Worm (Caenorhabditis elegans) whole organism, late embryonic: ENCODE data around the gene C15F1.2.

Source experiments
- C08G9.2 ChIP-seq: sonication (generic microtip); optimal IDR thresholded peaks from 2 replicates; lab custom pipeline; 2016; ENCODE audit warnings: mild to moderate bottlenecking, missing genetic modification characterization, moderate library complexity, missing compliant biosample characterization
- C38D4.7 ChIP-seq: fragments of 200-800 bp; sonication (Bioruptor generic); optimal IDR thresholded peaks from 2 replicates; lab custom pipeline; 2018; ENCODE audit warnings: mild to moderate bottlenecking, missing genetic modification characterization, moderate library complexity, missing compliant biosample characterization
- F13H6.1 ChIP-seq: sonication (generic microtip); optimal IDR thresholded peaks from 2 replicates; lab custom pipeline; 2016; ENCODE audit warnings: missing genetic modification characterization, missing compliant biosample characterization
- K02D7.2 ChIP-seq: sonication (generic microtip); optimal IDR thresholded peaks from 2 replicates; lab custom pipeline; 2017; ENCODE audit warnings: mild to moderate bottlenecking, missing genetic modification characterization, missing compliant biosample characterization
- K09A11.1 ChIP-seq: sonication (generic microtip); optimal IDR thresholded peaks from 2 replicates; lab custom pipeline; 2017; ENCODE audit warnings: antibody characterized with exemption, mild to moderate bottlenecking, missing genetic modification characterization, missing compliant biosample characterization; ENCODE audit not compliant: insufficient read depth
- Y22D7AL.16 ChIP-seq: sonication (generic microtip); optimal IDR thresholded peaks from 2 replicates; lab custom pipeline; 2016; ENCODE audit warnings: missing genetic modification characterization, missing compliant biosample characterization
- ahr-1 ChIP-seq: sonication (generic microtip); optimal IDR thresholded peaks from 2 replicates; lab custom pipeline; 2016; ENCODE audit warnings: missing genetic modification characterization, missing compliant biosample characterization
- ama-1 ChIP-seq: fragments of 150-350 bp; optimal IDR thresholded peaks from 2 replicates; lab custom pipeline; 2014
- ceh-14 ChIP-seq: sonication (generic microtip); optimal IDR thresholded peaks from 2 replicates; lab custom pipeline; 2016; ENCODE audit warnings: missing genotype, missing genetic modification characterization, missing compliant biosample characterization
- ceh-18 ChIP-seq: sonication (generic microtip); optimal IDR thresholded peaks from 2 replicates; lab custom pipeline; 2016; ENCODE audit warnings: missing genetic modification characterization, missing compliant biosample characterization
- ceh-19 ChIP-seq: fragments of 200-800 bp; sonication (Bioruptor generic); optimal IDR thresholded peaks from 2 replicates; lab custom pipeline; 2018; ENCODE audit warnings: mild to moderate bottlenecking, missing genetic modification characterization, missing compliant biosample characterization
- ceh-2 ChIP-seq: sonication (generic microtip); optimal IDR thresholded peaks from 2 replicates; lab custom pipeline; 2016; ENCODE audit warnings: missing genotype, missing genetic modification characterization, missing compliant biosample characterization
- ceh-24 ChIP-seq: sonication (generic microtip); optimal IDR thresholded peaks from 2 replicates; lab custom pipeline; 2016; ENCODE audit warnings: mild to moderate bottlenecking, missing genetic modification characterization, missing compliant biosample characterization
- ceh-30 ChIP-seq: fragments of 150-350 bp; optimal IDR thresholded peaks from 2 replicates; lab custom pipeline; 2014; ENCODE audit warnings: missing biosample characterization, missing genetic modification characterization
- ceh-31 ChIP-seq: sonication (generic microtip); optimal IDR thresholded peaks from 2 replicates; lab custom pipeline; 2016; ENCODE audit warnings: missing genetic modification characterization, missing compliant biosample characterization
- ceh-45 ChIP-seq: fragments of 200-800 bp; sonication (Bioruptor generic); IDR thresholded peaks from 2 replicates; pipeline ENCODE4 v1.3.6; 2022; ENCODE audit warnings: missing genetic modification reagents, missing genetic modification characterization, missing compliant biosample characterization
- ceh-48 ChIP-seq: sonication (generic microtip); optimal IDR thresholded peaks from 2 replicates; lab custom pipeline; 2016; ENCODE audit warnings: missing genetic modification characterization, inconsistent platforms, missing compliant biosample characterization
- ceh-9 ChIP-seq: sonication (generic microtip); optimal IDR thresholded peaks from 2 replicates; lab custom pipeline; 2016; ENCODE audit warnings: mild to moderate bottlenecking, missing genetic modification characterization, inconsistent platforms, missing compliant biosample characterization
- che-1 ChIP-seq: sonication (generic microtip); optimal IDR thresholded peaks from 2 replicates; lab custom pipeline; 2016; ENCODE audit warnings: mild to moderate bottlenecking, missing genetic modification characterization, missing compliant biosample characterization
- dmd-4 ChIP-seq: sonication (generic microtip); optimal IDR thresholded peaks from 2 replicates; lab custom pipeline; 2016; ENCODE audit warnings: borderline replicate concordance, missing genetic modification characterization, missing compliant biosample characterization
- dve-1 ChIP-seq: sonication (generic microtip); optimal IDR thresholded peaks from 2 replicates; lab custom pipeline; 2017; ENCODE audit warnings: antibody characterized with exemption, mild to moderate bottlenecking, missing genetic modification characterization, missing compliant biosample characterization
- elt-2 ChIP-seq: sonication (generic microtip); optimal IDR thresholded peaks from 2 replicates; lab custom pipeline; 2016; ENCODE audit warnings: missing genetic modification reagents, missing genetic modification characterization, missing compliant biosample characterization
- elt-4 ChIP-seq: sonication (generic microtip); optimal IDR thresholded peaks from 2 replicates; lab custom pipeline; 2016; ENCODE audit warnings: missing genetic modification characterization, missing compliant biosample characterization
- ets-4 ChIP-seq: sonication (generic microtip); optimal IDR thresholded peaks from 2 replicates; lab custom pipeline; 2016; ENCODE audit warnings: missing genetic modification characterization, missing compliant biosample characterization
- eyg-1 ChIP-seq: sonication (generic microtip); optimal IDR thresholded peaks from 2 replicates; lab custom pipeline; 2016; ENCODE audit warnings: missing genotype, missing genetic modification characterization, missing compliant biosample characterization
- fax-1 ChIP-seq: sonication (generic microtip); optimal IDR thresholded peaks from 2 replicates; lab custom pipeline; 2016; ENCODE audit warnings: missing genotype, missing genetic modification characterization, missing compliant biosample characterization
- fkh-10 ChIP-seq: fragments of 150-350 bp; optimal IDR thresholded peaks from 2 replicates; lab custom pipeline; 2014; ENCODE audit warnings: missing biosample characterization, missing genetic modification reagents, missing genetic modification characterization
- fkh-6 ChIP-seq: sonication (generic microtip); optimal IDR thresholded peaks from 2 replicates; lab custom pipeline; 2016; ENCODE audit warnings: missing genetic modification characterization, missing compliant biosample characterization
- hlh-13 ChIP-seq: fragments of 200-800 bp; sonication (Bioruptor generic); optimal IDR thresholded peaks from 2 replicates; lab custom pipeline; 2018; ENCODE audit warnings: mild to moderate bottlenecking, missing genetic modification characterization, missing compliant biosample characterization
- hlh-15 ChIP-seq: sonication (generic microtip); optimal IDR thresholded peaks from 2 replicates; lab custom pipeline; 2016; ENCODE audit warnings: missing genetic modification characterization, missing compliant biosample characterization
- hlh-6 ChIP-seq: sonication (generic microtip); optimal IDR thresholded peaks from 2 replicates; lab custom pipeline; 2016; ENCODE audit warnings: missing genotype, missing genetic modification characterization, missing compliant biosample characterization
- hlh-8 ChIP-seq: sonication (generic microtip); optimal IDR thresholded peaks from 2 replicates; lab custom pipeline; 2016; ENCODE audit warnings: missing genotype, missing genetic modification characterization, missing compliant biosample characterization
- lin-11 ChIP-seq: fragments of 200-800 bp; sonication (Bioruptor generic); optimal IDR thresholded peaks from 2 replicates; lab custom pipeline; 2018; ENCODE audit warnings: mild to moderate bottlenecking, missing genetic modification characterization, missing compliant biosample characterization
- nfya-1 ChIP-seq: sonication (generic microtip); optimal IDR thresholded peaks from 2 replicates; lab custom pipeline; 2017; ENCODE audit warnings: missing genetic modification characterization, mild to moderate bottlenecking, missing compliant biosample characterization, antibody characterized with exemption, moderate library complexity
- nhr-11 ChIP-seq: fragments of 150-350 bp; optimal IDR thresholded peaks from 2 replicates; lab custom pipeline; 2014; ENCODE audit warnings: missing biosample characterization, missing genetic modification characterization
- odd-2 ChIP-seq: sonication (generic microtip); optimal IDR thresholded peaks from 2 replicates; lab custom pipeline; 2017; ENCODE audit warnings: antibody characterized with exemption, mild to moderate bottlenecking, missing genetic modification characterization, missing compliant biosample characterization
- pax-1 ChIP-seq: fragments of 150-350 bp; optimal IDR thresholded peaks from 2 replicates; lab custom pipeline; 2014; ENCODE audit warnings: missing biosample characterization, missing genetic modification characterization
- pha-2 ChIP-seq: sonication (generic microtip); optimal IDR thresholded peaks from 2 replicates; lab custom pipeline; 2017; ENCODE audit warnings: mild to moderate bottlenecking, missing genetic modification characterization, missing compliant biosample characterization
- pha-4 ChIP-seq: fragments of 150-350 bp; optimal IDR thresholded peaks from 2 replicates; lab custom pipeline; 2018; ENCODE audit warnings: missing biosample characterization, missing genetic modification reagents, missing genetic modification characterization
- pqm-1 ChIP-seq: sonication (generic microtip); optimal IDR thresholded peaks from 2 replicates; lab custom pipeline; 2016; ENCODE audit warnings: missing genetic modification characterization, missing compliant biosample characterization
- pros-1 ChIP-seq: fragments of 150-350 bp; optimal IDR thresholded peaks from 2 replicates; lab custom pipeline; 2014; ENCODE audit warnings: missing biosample characterization, missing genetic modification reagents, missing genetic modification characterization
- ref-2 ChIP-seq: sonication (generic microtip); optimal IDR thresholded peaks from 2 replicates; lab custom pipeline; 2016; ENCODE audit warnings: missing genetic modification characterization, missing compliant biosample characterization
- rnt-1 ChIP-seq: sonication (generic microtip); optimal IDR thresholded peaks from 2 replicates; lab custom pipeline; 2016; ENCODE audit warnings: missing genetic modification characterization, missing compliant biosample characterization
- sdc-2 ChIP-seq: sonication (generic microtip); optimal IDR thresholded peaks from 2 replicates; lab custom pipeline; 2016; ENCODE audit warnings: missing genotype, missing genetic modification characterization, missing compliant biosample characterization
- sox-2 ChIP-seq: fragments of 200-800 bp; sonication (Bioruptor generic); IDR thresholded peaks from 2 replicates; pipeline ENCODE4 v1.3.6; 2022; ENCODE audit warnings: missing genetic modification reagents, missing genetic modification characterization, missing compliant biosample characterization
- sox-4 ChIP-seq: sonication (generic microtip); optimal IDR thresholded peaks from 2 replicates; lab custom pipeline; 2017; ENCODE audit warnings: mild to moderate bottlenecking, missing genetic modification characterization, inconsistent platforms, missing compliant biosample characterization
- syd-9 ChIP-seq: sonication (generic microtip); optimal IDR thresholded peaks from 2 replicates; lab custom pipeline; 2016; ENCODE audit warnings: mild to moderate bottlenecking, missing genetic modification characterization, moderate library complexity, missing compliant biosample characterization
- tbx-2 ChIP-seq: sonication (generic microtip); optimal IDR thresholded peaks from 2 replicates; lab custom pipeline; 2016; ENCODE audit warnings: missing genetic modification characterization, missing compliant biosample characterization
- tbx-7 ChIP-seq: sonication (generic microtip); optimal IDR thresholded peaks from 2 replicates; lab custom pipeline; 2016; ENCODE audit warnings: missing genotype, missing genetic modification characterization, missing compliant biosample characterization
- ttx-3 ChIP-seq: sonication (generic microtip); optimal IDR thresholded peaks from 2 replicates; lab custom pipeline; 2016; ENCODE audit warnings: missing genetic modification reagents, missing genetic modification characterization, missing compliant biosample characterization
- unc-55 ChIP-seq: sonication (generic microtip); optimal IDR thresholded peaks from 2 replicates; lab custom pipeline; 2017; ENCODE audit warnings: missing biosample characterization, missing genetic modification reagents, missing genetic modification characterization
- unc-86 ChIP-seq: sonication (generic microtip); optimal IDR thresholded peaks from 2 replicates; lab custom pipeline; 2016; ENCODE audit warnings: missing genetic modification characterization, missing compliant biosample characterization
- zip-5 ChIP-seq: sonication (generic microtip); optimal IDR thresholded peaks from 2 replicates; lab custom pipeline; 2016; ENCODE audit warnings: missing genetic modification characterization, missing compliant biosample characterization
- ztf-16 ChIP-seq: sonication (generic microtip); optimal IDR thresholded peaks from 2 replicates; lab custom pipeline; 2017; ENCODE audit warnings: missing genetic modification characterization, missing compliant biosample characterization

Gene C15F1.2

ce11 chrII:6968191-6968675 lies 11.5 kb upstream of the C15F1.2 start:
- TF ChIP-seq sdc-2 (peak; percentile 31), ceh-18 (tag; lab: Kevin White, UChicago) (peak; percentile 7), ama-1 (peak; percentile 97), ttx-3 (no peak), zip-5 (tag; lab: Kevin White, UChicago) (no peak), pax-1 (tag; lab: Kevin White, UChicago) (no peak), hlh-6 (peak; percentile 35), elt-4 (tag; lab: Kevin White, UChicago) (no peak), sox-4 (tag; lab: Kevin White, UChicago) (no peak), odd-2 (tag; lab: Kevin White, UChicago) (no peak), nhr-11 (tag; lab: Kevin White, UChicago) (no peak), K02D7.2 (no peak), tbx-2 (peak; percentile 55), ref-2 (peak; percentile 64), pqm-1 (tag; lab: Kevin White, UChicago) (no peak), eyg-1 (tag; lab: Kevin White, UChicago) (no peak), C08G9.2 (tag; lab: Kevin White, UChicago) (no peak), fkh-6 (no peak), syd-9 (tag; lab: Kevin White, UChicago) (peak; percentile 29), ets-4 (no peak), hlh-8 (tag; lab: Kevin White, UChicago) (no peak), ceh-14 (tag; lab: Kevin White, UChicago) (no peak), ceh-2 (peak; percentile 32), rnt-1 (tag; lab: Kevin White, UChicago) (peak; percentile 32), ceh-30 (tag; lab: Kevin White, UChicago) (no peak), fkh-10 (GFP tag; lab: Kevin White, UChicago) (no peak), pha-2 (tag; lab: Kevin White, UChicago) (peak; percentile 0), sox-2 (no peak; the same call in 1 of the 2 replicates), ceh-31 (tag; lab: Kevin White, UChicago) (peak; percentile 36), hlh-15 (no peak), lin-11 (tag; lab: Kevin White, UChicago) (no peak), elt-2 (tag; lab: Kevin White, UChicago) (peak; percentile 33), ceh-24 (tag; lab: Kevin White, UChicago) (no peak), che-1 (tag; lab: Kevin White, UChicago) (peak; percentile 35), hlh-13 (no peak), pha-4 (no peak), pros-1 (tag; lab: Kevin White, UChicago) (no peak), Y22D7AL.16 (tag; lab: Kevin White, UChicago) (no peak), F13H6.1 (tag; lab: Kevin White, UChicago) (no peak), C38D4.7 (GFP tag; lab: Kevin White, UChicago) (peak; percentile 0), tbx-7 (tag; lab: Kevin White, UChicago) (peak; percentile 21), ceh-45 (GFP tag; lab: Robert Waterston, UW) (no peak), fax-1 (no peak), unc-55 (peak; percentile 19), dmd-4 (no peak), ceh-48 (no peak), dve-1 (tag; lab: Kevin White, UChicago) (peak; percentile 26), K09A11.1 (tag; lab: Kevin White, UChicago) (no peak), ztf-16 (no peak), ahr-1 (no peak), nfya-1 (tag; lab: Kevin White, UChicago) (peak; percentile 37), ceh-9 (tag; lab: Kevin White, UChicago) (no peak), ceh-19 (no peak), unc-86 (tag; lab: Kevin White, UChicago) (no peak)
